Fruit fly (Drosophila melanogaster) whole organism, embryonic: ENCODE data around the gene CG32066.

Source experiments
- Adf1 ChIP-seq: fragments of 200-800 bp; sonication (Bioruptor generic); IDR thresholded peaks from 2 replicates; pipeline ENCODE4 v1.3.6; 2022; ENCODE audit warnings: missing biosample characterization, missing genetic modification characterization
- Atf-2 ChIP-seq: fragments of 200-800 bp; sonication (Bioruptor generic); optimal IDR thresholded peaks from 2 replicates; lab custom pipeline; 2016; ENCODE audit warnings: missing biosample characterization, missing genetic modification characterization
- BtbVII ChIP-seq: fragments of 200-800 bp; sonication (Bioruptor generic); optimal IDR thresholded peaks from 3 replicates; lab custom pipeline; 2017; ENCODE audit warnings: missing biosample characterization, mild to moderate bottlenecking, missing genetic modification characterization
- CG10979 ChIP-seq: fragments of 200-800 bp; sonication (Bioruptor generic); optimal IDR thresholded peaks from 2 replicates; lab custom pipeline; 2018; ENCODE audit warnings: missing biosample characterization, mild to moderate bottlenecking, missing genetic modification characterization, moderate library complexity
- CG11504 ChIP-seq: fragments of 200-800 bp; sonication (Bioruptor generic); optimal IDR thresholded peaks from 3 replicates; lab custom pipeline; 2019; ENCODE audit warnings: missing biosample characterization, mild to moderate bottlenecking, missing genetic modification characterization, moderate library complexity
- CG12155 ChIP-seq: fragments of 200-800 bp; sonication (Bioruptor generic); optimal IDR thresholded peaks from 3 replicates; lab custom pipeline; 2016; ENCODE audit warnings: missing biosample characterization, missing genetic modification characterization
- CG12659 ChIP-seq: fragments of 200-800 bp; sonication (Bioruptor generic); optimal IDR thresholded peaks from 3 replicates; lab custom pipeline; 2017; ENCODE audit warnings: mild to moderate bottlenecking, missing biosample characterization, missing genetic modification reagents, missing genetic modification characterization
- CG12769 ChIP-seq: fragments of 200-800 bp; sonication (Bioruptor generic); optimal IDR thresholded peaks from 2 replicates; lab custom pipeline; 2019; ENCODE audit warnings: missing biosample characterization, mild to moderate bottlenecking, missing genetic modification characterization, moderate library complexity
- CG13123 ChIP-seq: fragments of 200-800 bp; sonication (Bioruptor generic); optimal IDR thresholded peaks from 2 replicates; lab custom pipeline; 2016; ENCODE audit warnings: missing biosample characterization, missing genetic modification characterization
- CG14014 ChIP-seq: fragments of 200-800 bp; sonication (Bioruptor generic); IDR thresholded peaks from 2 replicates; pipeline ENCODE4 v1.3.6; 2022; ENCODE audit warnings: missing biosample characterization, missing genetic modification characterization
- CG15479 ChIP-seq: fragments of 200-800 bp; sonication (Bioruptor generic); optimal IDR thresholded peaks from 3 replicates; lab custom pipeline; 2019; ENCODE audit warnings: missing biosample characterization, mild to moderate bottlenecking, missing genetic modification characterization, moderate library complexity
- CG1603 ChIP-seq: fragments of 200-800 bp; sonication (Bioruptor generic); optimal IDR thresholded peaks from 2 replicates; lab custom pipeline; 2019; ENCODE audit warnings: missing biosample characterization, mild to moderate bottlenecking, missing genetic modification characterization, moderate library complexity
- CG16813 ChIP-seq: fragments of 200-800 bp; sonication (Bioruptor generic); IDR thresholded peaks from 3 replicates; pipeline ENCODE4 v1.3.6; 2022; ENCODE audit warnings: missing biosample characterization, missing genetic modification characterization; ENCODE audit not compliant: partially characterized antibody
- CG16815 ChIP-seq: fragments of 200-800 bp; sonication (Bioruptor generic); optimal IDR thresholded peaks from 3 replicates; lab custom pipeline; 2017; ENCODE audit warnings: missing biosample characterization, mild to moderate bottlenecking, missing genetic modification characterization
- CG17568 ChIP-seq: fragments of 200-800 bp; sonication (Bioruptor generic); optimal IDR thresholded peaks from 2 replicates; lab custom pipeline; 2018; ENCODE audit warnings: missing biosample characterization, mild to moderate bottlenecking, missing genetic modification characterization, moderate library complexity
- CG17612 ChIP-seq: fragments of 200-800 bp; sonication (Bioruptor generic); IDR thresholded peaks from 2 replicates; pipeline ENCODE4 v1.3.6; 2022; ENCODE audit warnings: missing biosample characterization, missing genetic modification characterization
- CG18764 ChIP-seq: fragments of 200-800 bp; sonication (Bioruptor generic); optimal IDR thresholded peaks from 3 replicates; lab custom pipeline; 2016; ENCODE audit warnings: missing biosample characterization, missing genetic modification characterization
- CG30431 ChIP-seq: fragments of 200-800 bp; sonication (Bioruptor generic); optimal IDR thresholded peaks from 2 replicates; lab custom pipeline; 2017; ENCODE audit warnings: missing biosample characterization, missing genetic modification characterization
- CG4282 ChIP-seq: fragments of 200-800 bp; sonication (Bioruptor generic); optimal IDR thresholded peaks from 2 replicates; lab custom pipeline; 2016; ENCODE audit warnings: missing biosample characterization, missing genetic modification characterization
- CG6683 ChIP-seq: fragments of 200-800 bp; sonication (Bioruptor generic); optimal IDR thresholded peaks from 2 replicates; lab custom pipeline; 2017; ENCODE audit warnings: missing biosample characterization, mild to moderate bottlenecking, missing genetic modification characterization, missing genetic modification reagents
- CG6765 ChIP-seq: fragments of 200-800 bp; sonication (Bioruptor generic); optimal IDR thresholded peaks from 3 replicates; lab custom pipeline; 2017; ENCODE audit warnings: missing biosample characterization, mild to moderate bottlenecking, missing genetic modification characterization
- Dek ChIP-seq: fragments of 200-800 bp; sonication (Bioruptor generic); optimal IDR thresholded peaks from 3 replicates; lab custom pipeline; 2019; ENCODE audit warnings: missing biosample characterization, mild to moderate bottlenecking, missing genetic modification characterization, moderate library complexity
- Doc3 ChIP-seq: fragments of 200-800 bp; sonication (Bioruptor generic); IDR thresholded peaks from 3 replicates; pipeline ENCODE4 v1.3.6; 2022; ENCODE audit warnings: missing biosample characterization, missing genetic modification characterization; ENCODE audit not compliant: partially characterized antibody
- ERR ChIP-seq: fragments of 200-800 bp; sonication (Bioruptor generic); optimal IDR thresholded peaks from 2 replicates; lab custom pipeline; 2016; ENCODE audit warnings: missing biosample characterization, missing genetic modification characterization
- Eip74EF ChIP-seq, 2 experiments: fragments of 200-800 bp in 1 of 2; fragments of >200 bp in 1 of 2; sonication (Bioruptor generic) in 1 of 2; optimal IDR thresholded peaks; 2 replicates each; lab custom pipeline; 2017 to 2019; ENCODE audit warnings: missing biosample characterization in 2 of 2, missing genetic modification characterization in 2 of 2, mild to moderate bottlenecking in 1 of 2, moderate library complexity in 1 of 2
- Gsc ChIP-seq: fragments of 200-800 bp; sonication (Bioruptor generic); IDR thresholded peaks from 2 replicates; pipeline ENCODE4 v1.3.6; 2022; ENCODE audit warnings: missing biosample characterization, missing genetic modification characterization
- HmgZ ChIP-seq: fragments of 200-800 bp; sonication (Bioruptor generic); optimal IDR thresholded peaks from 2 replicates; lab custom pipeline; 2018; ENCODE audit warnings: missing biosample characterization, mild to moderate bottlenecking, missing genetic modification characterization
- Lhr ChIP-seq: fragments of 200-800 bp; sonication (Bioruptor generic); optimal IDR thresholded peaks from 3 replicates; lab custom pipeline; 2017; ENCODE audit warnings: mild to moderate bottlenecking, missing biosample characterization, missing genetic modification reagents, missing genetic modification characterization
- NK7.1 ChIP-seq: fragments of 200-800 bp; sonication (Bioruptor generic); optimal IDR thresholded peaks from 3 replicates; lab custom pipeline; 2016; ENCODE audit warnings: missing biosample characterization, missing genetic modification characterization
- Nf-YA ChIP-seq: fragments of 200-800 bp; sonication (Bioruptor generic); IDR thresholded peaks from 2 replicates; pipeline ENCODE4 v1.3.6; 2022; ENCODE audit warnings: missing biosample characterization, missing genetic modification characterization
- NfI ChIP-seq: fragments of 200-800 bp; sonication (Bioruptor generic); optimal IDR thresholded peaks from 3 replicates; lab custom pipeline; 2018; ENCODE audit warnings: missing biosample characterization, mild to moderate bottlenecking, missing genetic modification characterization, moderate library complexity
- Oli ChIP-seq: fragments of 200-800 bp; sonication (Bioruptor generic); optimal IDR thresholded peaks from 2 replicates; lab custom pipeline; 2018; ENCODE audit warnings: missing biosample characterization, mild to moderate bottlenecking, missing genetic modification characterization, moderate library complexity
- TFAM ChIP-seq: fragments of 200-800 bp; sonication (Bioruptor generic); optimal IDR thresholded peaks from 2 replicates; lab custom pipeline; 2017; ENCODE audit warnings: missing biosample characterization, missing genetic modification characterization, inconsistent platforms
- aop ChIP-seq: fragments of 200-800 bp; sonication (Bioruptor generic); IDR thresholded peaks from 2 replicates; pipeline ENCODE4 v1.3.6; 2022; ENCODE audit warnings: missing biosample characterization, missing genetic modification characterization
- ap ChIP-seq: fragments of 200-800 bp; sonication (Bioruptor generic); IDR thresholded peaks from 2 replicates; pipeline ENCODE4 v1.3.6; 2022; ENCODE audit warnings: missing biosample characterization, missing genetic modification characterization
- ara ChIP-seq: fragments of 200-800 bp; sonication (Bioruptor generic); IDR thresholded peaks from 2 replicates; pipeline ENCODE4 v1.3.6; 2022; ENCODE audit warnings: missing biosample characterization, missing genetic modification characterization
- bcd ChIP-seq: fragments of 200-800 bp; sonication (Bioruptor generic); optimal IDR thresholded peaks from 2 replicates; lab custom pipeline; 2017; ENCODE audit warnings: missing biosample characterization, mild to moderate bottlenecking, missing genetic modification characterization
- croc ChIP-seq: fragments of 200-800 bp; sonication (Bioruptor generic); conservative IDR thresholded peaks from 3 replicates; pipeline ENCODE4 v1.3.6; 2022; ENCODE audit warnings: missing biosample characterization, missing genetic modification characterization
- gce ChIP-seq: fragments of 200-800 bp; sonication (Bioruptor generic); IDR thresholded peaks from 3 replicates; pipeline ENCODE4 v1.3.6; 2022; ENCODE audit warnings: missing biosample characterization, missing genetic modification characterization
- hbn ChIP-seq: fragments of 200-800 bp; sonication (Bioruptor generic); IDR thresholded peaks from 2 replicates; pipeline ENCODE4 v1.3.6; 2022; ENCODE audit warnings: missing biosample characterization, missing genetic modification characterization; ENCODE audit not compliant: partially characterized antibody
- kni ChIP-seq: fragments of 200-800 bp; sonication (Bioruptor generic); optimal IDR thresholded peaks from 3 replicates; lab custom pipeline; 2017; ENCODE audit warnings: mild to moderate bottlenecking, missing biosample characterization, missing genetic modification reagents, missing genetic modification characterization
- knrl ChIP-seq: fragments of 200-800 bp; sonication (Bioruptor generic); IDR thresholded peaks from 3 replicates; pipeline ENCODE4 v1.3.6; 2022; ENCODE audit warnings: missing biosample characterization, missing genetic modification characterization; ENCODE audit not compliant: partially characterized antibody
- luna ChIP-seq: fragments of 200-800 bp; sonication (Bioruptor generic); optimal IDR thresholded peaks from 2 replicates; lab custom pipeline; 2016; ENCODE audit warnings: missing biosample characterization, missing genetic modification characterization
- mirr ChIP-seq: fragments of 200-800 bp; sonication (Bioruptor generic); optimal IDR thresholded peaks from 3 replicates; lab custom pipeline; 2018; ENCODE audit warnings: missing biosample characterization, mild to moderate bottlenecking, missing genetic modification characterization
- pnt ChIP-seq: fragments of 200-800 bp; sonication (Bioruptor generic); optimal IDR thresholded peaks from 3 replicates; lab custom pipeline; 2016; ENCODE audit warnings: missing biosample characterization, missing genetic modification characterization
- rib ChIP-seq: fragments of 200-800 bp; sonication (Bioruptor generic); IDR thresholded peaks from 2 replicates; pipeline ENCODE4 v1.3.6; 2022; ENCODE audit warnings: missing biosample characterization, missing genetic modification characterization
- tio ChIP-seq: fragments of 200-800 bp; sonication (Bioruptor generic); optimal IDR thresholded peaks from 2 replicates; lab custom pipeline; 2017; ENCODE audit warnings: missing biosample characterization, missing genetic modification characterization, inconsistent platforms
- trh ChIP-seq: fragments of 200-800 bp; sonication (Bioruptor generic); optimal IDR thresholded peaks from 2 replicates; lab custom pipeline; 2016; ENCODE audit warnings: missing biosample characterization, missing genetic modification characterization
- z ChIP-seq: fragments of 200-800 bp; sonication (Bioruptor generic); IDR thresholded peaks from 3 replicates; pipeline ENCODE4 v1.3.6; 2022; ENCODE audit warnings: missing biosample characterization, missing genetic modification characterization

Gene CG32066

DNA sequence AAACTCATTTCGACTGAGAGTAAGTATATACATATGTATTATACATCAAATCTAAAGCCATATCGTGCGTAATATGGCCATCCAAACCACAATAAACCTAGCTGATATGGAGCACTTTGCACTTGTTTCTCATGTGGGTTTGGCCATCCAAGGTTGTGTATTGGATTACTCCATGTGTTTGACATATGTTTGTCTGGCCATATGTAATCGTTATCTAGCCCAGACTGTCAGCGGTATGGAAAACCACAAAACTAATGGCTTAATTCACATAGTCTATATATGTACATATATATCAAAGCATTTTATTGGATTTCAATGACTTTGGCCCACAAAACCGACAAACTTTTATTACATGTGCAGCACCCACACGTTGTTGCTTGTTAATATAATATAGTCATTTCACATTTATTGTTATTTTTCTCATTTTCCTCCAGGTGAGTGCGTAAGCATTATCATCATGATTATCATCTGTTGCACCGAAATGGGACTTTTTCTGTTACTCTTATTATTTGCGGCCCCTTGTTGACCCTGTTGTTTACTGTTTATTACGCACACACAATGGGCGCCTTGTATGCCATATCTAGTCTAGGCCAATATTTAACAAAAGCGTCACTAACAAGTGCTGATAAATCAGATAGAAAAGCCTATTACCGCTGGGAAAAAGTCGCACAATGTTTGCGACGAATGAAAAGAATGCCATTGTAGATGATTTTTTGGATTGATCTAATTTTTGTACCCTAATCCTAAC lies 4.2 kb downstream of the CG32066 start (continued):
- TF ChIP-seq aop (no peak), Oli (tag; lab: Kevin White, UChicago) (peak; percentile 44), pnt (GFP tag; lab: Kevin White, UChicago) (peak; percentile 41), Doc3 (GFP tag; lab: Robert Waterston, UW) (no peak), luna (no peak), rib (GFP tag; lab: Robert Waterston, UW) (no peak), Atf-2 (peak; percentile 32), CG16813 (GFP tag; lab: Robert Waterston, UW) (no peak), trh (GFP tag; lab: Kevin White, UChicago) (peak; percentile 45), HmgZ (tag; lab: Kevin White, UChicago) (peak; percentile 62), CG15479 (GFP tag; lab: Kevin White, UChicago) (no peak), CG17568 (GFP tag; lab: Kevin White, UChicago) (peak; percentile 88), tio (peak; percentile 55), croc (GFP tag; lab: Robert Waterston, UW) (no peak), Dek (tag; lab: Kevin White, UChicago) (peak; percentile 58), NK7.1 (GFP tag; lab: Kevin White, UChicago) (peak; percentile 70), NfI (GFP tag; lab: Kevin White, UChicago) (peak; percentile 48), CG14014 (GFP tag; lab: Robert Waterston, UW) (peak; percentile 78; the same call in 1 of the 2 replicates), z (GFP tag; lab: Robert Waterston, UW) (no peak), Gsc (no peak), CG11504 (tag; lab: Kevin White, UChicago) (peak; percentile 65), CG4282 (GFP tag; lab: Kevin White, UChicago) (no peak), Eip74EF (GFP tag; optimal IDR thresholded peaks at IDR 0.05; lab: Kevin White, UChicago) (peak in 1 of 2 experiments; percentile 61), CG18764 (GFP tag; lab: Kevin White, UChicago) (peak; percentile 69), CG17612 (no peak), knrl (no peak), CG10979 (tag; lab: Kevin White, UChicago) (peak; percentile 5), Lhr (GFP tag; lab: Kevin White, UChicago) (peak; percentile 36), BtbVII (GFP tag; lab: Kevin White, UChicago) (peak; percentile 73), CG6683 (GFP tag; lab: Kevin White, UChicago) (peak; percentile 58), TFAM (GFP tag; lab: Kevin White, UChicago) (peak; percentile 34), CG16815 (GFP tag; lab: Kevin White, UChicago) (no peak), hbn (GFP tag; lab: Robert Waterston, UW) (no peak), mirr (peak; percentile 49), CG1603 (peak; percentile 72), CG6765 (GFP tag; lab: Kevin White, UChicago) (peak; percentile 77), ara (GFP tag; lab: Robert Waterston, UW) (no peak; the same call in 1 of the 2 replicates), Adf1 (no peak), gce (GFP tag; lab: Robert Waterston, UW) (no peak), ap (GFP tag; lab: Robert Waterston, UW) (peak; percentile 30; the same call in 1 of the 2 replicates), Nf-YA (GFP tag; lab: Robert Waterston, UW) (no peak), CG12659 (GFP tag; lab: Kevin White, UChicago) (peak; percentile 47), ERR (GFP tag; lab: Kevin White, UChicago) (peak; percentile 29), kni (no peak), bcd (GFP tag; lab: Kevin White, UChicago) (peak; percentile 58), CG13123 (peak; percentile 69), CG12155 (peak; percentile 32), CG30431 (GFP tag; lab: Kevin White, UChicago) (no peak), CG12769 (tag; lab: Kevin White, UChicago) (peak; percentile 70)
